Fruit fly (Drosophila melanogaster) whole organism, prepupa: ENCODE results near the gene PolD2.

Experiments
- Blimp-1 ChIP-seq: fragments of 200-800 bp; sonication (Bioruptor generic); optimal IDR thresholded peaks from 3 replicates; lab custom pipeline; 2017; ENCODE audit warnings: missing biosample characterization, missing genetic modification characterization, mild to moderate bottlenecking, moderate library complexity, missing genetic modification reagents
- CG10631 ChIP-seq: fragments of 200-800 bp; sonication (Bioruptor generic); optimal IDR thresholded peaks from 2 replicates; lab custom pipeline; 2016; ENCODE audit warnings: missing biosample characterization, missing genetic modification characterization
- CG10669 ChIP-seq: fragments of 200-800 bp; sonication (Bioruptor generic); optimal IDR thresholded peaks from 3 replicates; lab custom pipeline; 2018; ENCODE audit warnings: missing biosample characterization, mild to moderate bottlenecking, missing genetic modification characterization, moderate library complexity
- CG11294 ChIP-seq: fragments of 200-800 bp; sonication (Bioruptor generic); IDR thresholded peaks from 2 replicates; pipeline ENCODE4 v1.3.6; 2022; ENCODE audit warnings: missing biosample characterization, missing genetic modification characterization
- CG11762 ChIP-seq: fragments of 200-800 bp; sonication (Bioruptor generic); optimal IDR thresholded peaks from 3 replicates; lab custom pipeline; 2016; ENCODE audit warnings: missing biosample characterization, missing genetic modification characterization; ENCODE audit not compliant: insufficient read depth
- CG11902 ChIP-seq: fragments of 200-800 bp; sonication (Bioruptor generic); optimal IDR thresholded peaks from 3 replicates; lab custom pipeline; 2016; ENCODE audit warnings: missing biosample characterization, missing genetic modification characterization
- CG15336 ChIP-seq: fragments of 200-800 bp; sonication (Bioruptor generic); IDR thresholded peaks from 2 replicates; pipeline ENCODE4 v1.3.6; 2022; ENCODE audit warnings: missing biosample characterization, missing genetic modification characterization
- CG1621 ChIP-seq: fragments of 200-800 bp; sonication (Bioruptor generic); optimal IDR thresholded peaks from 3 replicates; lab custom pipeline; 2018; ENCODE audit warnings: missing biosample characterization, mild to moderate bottlenecking, missing genetic modification characterization
- CG3032 ChIP-seq: fragments of 200-800 bp; optimal IDR thresholded peaks from 2 replicates; lab custom pipeline; 2019; ENCODE audit warnings: missing biosample characterization, mild to moderate bottlenecking, missing genetic modification characterization, moderate library complexity
- CG31627 ChIP-seq: fragments of 200-800 bp; sonication (Bioruptor generic); optimal IDR thresholded peaks from 3 replicates; lab custom pipeline; 2016; ENCODE audit warnings: missing biosample characterization, missing genetic modification characterization
- CG34406 ChIP-seq: fragments of 200-800 bp; sonication (Bioruptor generic); optimal IDR thresholded peaks from 3 replicates; lab custom pipeline; 2016; ENCODE audit warnings: missing biosample characterization, missing genetic modification characterization
- CG6163 ChIP-seq: fragments of 200-800 bp; sonication (Bioruptor generic); IDR thresholded peaks from 3 replicates; pipeline ENCODE4 v1.3.6; 2022; ENCODE audit warnings: missing biosample characterization, missing genetic modification characterization
- CG6276 ChIP-seq: fragments of 200-800 bp; sonication (Bioruptor generic); optimal IDR thresholded peaks from 2 replicates; lab custom pipeline; 2017; ENCODE audit warnings: missing biosample characterization, mild to moderate bottlenecking, missing genetic modification characterization
- CG6792 ChIP-seq: fragments of 200-800 bp; sonication (Bioruptor generic); optimal IDR thresholded peaks from 3 replicates; lab custom pipeline; 2016; ENCODE audit warnings: missing biosample characterization, missing genetic modification characterization
- CG6808 ChIP-seq: fragments of 200-800 bp; sonication (Bioruptor generic); optimal IDR thresholded peaks from 3 replicates; lab custom pipeline; 2017; ENCODE audit warnings: missing biosample characterization, missing genetic modification characterization, mild to moderate bottlenecking, moderate library complexity, missing genetic modification reagents
- CG6854 ChIP-seq: fragments of 200-800 bp; sonication (Bioruptor generic); optimal IDR thresholded peaks from 2 replicates; lab custom pipeline; 2017; ENCODE audit warnings: missing biosample characterization, mild to moderate bottlenecking, missing genetic modification characterization
- CG7368 ChIP-seq: fragments of 200-800 bp; sonication (Bioruptor generic); optimal IDR thresholded peaks from 3 replicates; lab custom pipeline; 2016; ENCODE audit warnings: missing biosample characterization, missing genetic modification characterization
- CG8632 ChIP-seq: fragments of 200-800 bp; sonication (Bioruptor generic); optimal IDR thresholded peaks from 3 replicates; lab custom pipeline; 2016; ENCODE audit warnings: missing biosample characterization, missing genetic modification characterization
- Eip75B ChIP-seq: fragments of 200-800 bp; sonication (Bioruptor generic); optimal IDR thresholded peaks from 3 replicates; lab custom pipeline; 2016; ENCODE audit warnings: missing biosample characterization, missing genetic modification characterization
- Eip78C ChIP-seq: fragments of 200-800 bp; sonication (Bioruptor generic); peaks from one replicate; lab custom pipeline; 2016; ENCODE audit warnings: missing biosample characterization, missing genetic modification characterization
- Eip93F ChIP-seq: fragments of 200-800 bp; sonication (Bioruptor generic); optimal IDR thresholded peaks from 2 replicates; lab custom pipeline; 2016; ENCODE audit warnings: missing biosample characterization, mild to moderate bottlenecking, missing genetic modification characterization
- Ets96B ChIP-seq: fragments of 200-800 bp; optimal IDR thresholded peaks from 2 replicates; lab custom pipeline; 2019; ENCODE audit warnings: missing biosample characterization, mild to moderate bottlenecking, missing genetic modification characterization, moderate library complexity
- Gug ChIP-seq: fragments of 200-800 bp; sonication (Bioruptor generic); IDR thresholded peaks from 2 replicates; pipeline ENCODE4 v1.3.6; 2022; ENCODE audit warnings: missing biosample characterization, missing genetic modification characterization
- Hr4 ChIP-seq: fragments of 200-800 bp; sonication (Bioruptor generic); optimal IDR thresholded peaks from 3 replicates; lab custom pipeline; 2016; ENCODE audit warnings: missing biosample characterization, missing genetic modification characterization
- Lpt ChIP-seq: fragments of 200-800 bp; sonication (Bioruptor generic); optimal IDR thresholded peaks from 3 replicates; lab custom pipeline; 2016; ENCODE audit warnings: missing biosample characterization, missing genetic modification characterization
- Met ChIP-seq: fragments of 200-800 bp; sonication (Bioruptor generic); optimal IDR thresholded peaks from 3 replicates; lab custom pipeline; 2016; ENCODE audit warnings: missing biosample characterization, missing genetic modification characterization
- OdsH ChIP-seq: fragments of 200-800 bp; sonication (Bioruptor generic); optimal IDR thresholded peaks from 3 replicates; lab custom pipeline; 2016; ENCODE audit warnings: missing biosample characterization, missing genetic modification characterization
- Smox ChIP-seq: fragments of 200-800 bp; sonication (Bioruptor generic); optimal IDR thresholded peaks from 3 replicates; lab custom pipeline; 2016; ENCODE audit warnings: missing biosample characterization, missing genetic modification characterization
- Sox14 ChIP-seq: fragments of 200-800 bp; sonication (Bioruptor generic); optimal IDR thresholded peaks from 3 replicates; lab custom pipeline; 2016; ENCODE audit warnings: missing biosample characterization, missing genetic modification characterization
- Sox15 ChIP-seq: fragments of 200-800 bp; sonication (Bioruptor generic); optimal IDR thresholded peaks from 3 replicates; lab custom pipeline; 2016; ENCODE audit warnings: missing biosample characterization, missing genetic modification characterization
- achi ChIP-seq: fragments of 200-800 bp; sonication (Bioruptor generic); optimal IDR thresholded peaks from 3 replicates; lab custom pipeline; 2016; ENCODE audit warnings: missing biosample characterization, missing genetic modification characterization
- acj6 ChIP-seq: fragments of 200-800 bp; sonication (Bioruptor generic); optimal IDR thresholded peaks from 3 replicates; lab custom pipeline; 2016; ENCODE audit warnings: missing biosample characterization, missing genetic modification characterization
- cyc ChIP-seq: fragments of 200-800 bp; sonication (Bioruptor generic); optimal IDR thresholded peaks from 3 replicates; lab custom pipeline; 2016; ENCODE audit warnings: missing biosample characterization, missing genetic modification characterization
- dsx ChIP-seq: fragments of 200-800 bp; optimal IDR thresholded peaks from 3 replicates; lab custom pipeline; 2019; ENCODE audit warnings: missing biosample characterization, mild to moderate bottlenecking, missing genetic modification characterization, moderate library complexity; ENCODE audit not compliant: poor library complexity, severe bottlenecking
- eg ChIP-seq: fragments of 200-800 bp; sonication (Bioruptor generic); IDR thresholded peaks from 3 replicates; pipeline ENCODE4 v1.3.6; 2022; ENCODE audit warnings: missing biosample characterization, missing genetic modification characterization
- esn ChIP-seq: fragments of 200-800 bp; sonication (Bioruptor generic); optimal IDR thresholded peaks from 2 replicates; lab custom pipeline; 2016; ENCODE audit warnings: missing biosample characterization, mild to moderate bottlenecking, missing genetic modification characterization, moderate library complexity
- fd59A ChIP-seq: fragments of 200-800 bp; sonication (Bioruptor generic); optimal IDR thresholded peaks from 2 replicates; lab custom pipeline; 2017; ENCODE audit warnings: missing biosample characterization, mild to moderate bottlenecking, missing genetic modification characterization, missing genetic modification reagents
- fd85E ChIP-seq: fragments of 200-800 bp; sonication (Bioruptor generic); optimal IDR thresholded peaks from 3 replicates; lab custom pipeline; 2016; ENCODE audit warnings: missing biosample characterization, missing genetic modification characterization
- lz ChIP-seq: fragments of 200-800 bp; sonication (Bioruptor generic); optimal IDR thresholded peaks from 3 replicates; lab custom pipeline; 2016; ENCODE audit warnings: missing biosample characterization, missing genetic modification characterization
- net ChIP-seq: fragments of 200-800 bp; sonication (Bioruptor generic); optimal IDR thresholded peaks from 3 replicates; lab custom pipeline; 2016; ENCODE audit warnings: missing biosample characterization, missing genetic modification characterization
- salr ChIP-seq, 2 experiments: fragments of 200-800 bp; sonication (Bioruptor generic); optimal IDR thresholded peaks; 3 replicates each; lab custom pipeline; 2016 to 2018; ENCODE audit warnings: missing biosample characterization in 2 of 2, missing genetic modification characterization in 2 of 2, mild to moderate bottlenecking in 1 of 2
- ss ChIP-seq, 2 experiments: fragments of 200-800 bp; sonication (Bioruptor generic); optimal IDR thresholded peaks; 2 replicates in 1 of 2; 3 replicates in 1 of 2; lab custom pipeline; 2017 to 2018; ENCODE audit warnings: mild to moderate bottlenecking in 2 of 2, missing biosample characterization in 2 of 2, missing genetic modification characterization in 2 of 2, moderate library complexity in 1 of 2
- svp ChIP-seq: fragments of 200-800 bp; sonication (Bioruptor generic); peaks from one replicate; lab custom pipeline; 2016; ENCODE audit warnings: missing biosample characterization, missing genetic modification characterization
- topi ChIP-seq: fragments of 200-800 bp; sonication (Bioruptor generic); optimal IDR thresholded peaks from 3 replicates; lab custom pipeline; 2016; ENCODE audit warnings: missing biosample characterization, missing genetic modification characterization
- vri ChIP-seq: fragments of 200-800 bp; sonication (Bioruptor generic); optimal IDR thresholded peaks from 3 replicates; lab custom pipeline; 2016; ENCODE audit warnings: missing biosample characterization, mild to moderate bottlenecking, missing genetic modification characterization

The PolD2 gene

dm6 chr3L:1740129-1740975 is 35.1 kb upstream of the PolD2 start (continued):
- no peak for TF ChIP-seq vri (GFP tag; lab: Kevin White, UChicago)
- peak; percentile 70 for TF ChIP-seq CG6163 (GFP tag; lab: Robert Waterston, UW)
- no peak for TF ChIP-seq fd85E (GFP tag; lab: Kevin White, UChicago)
- TF ChIP-seq Hr4: peak; percentile 64
- peak; percentile 33 for TF ChIP-seq Lpt (GFP tag; lab: Kevin White, UChicago)
- TF ChIP-seq svp (GFP tag; lab: Kevin White, UChicago): peak; percentile 70
- TF ChIP-seq CG10669 (GFP tag; lab: Kevin White, UChicago): no peak
- TF ChIP-seq Ets96B (tag; lab: Kevin White, UChicago): no peak
- no peak for TF ChIP-seq ss (GFP tag; optimal IDR thresholded peaks at IDR 0.05; lab: Kevin White, UChicago)
- TF ChIP-seq salr (GFP tag; optimal IDR thresholded peaks at IDR 0.05; lab: Kevin White, UChicago): peak in 1 of 2 experiments; percentile 28
- TF ChIP-seq cyc (GFP tag; lab: Kevin White, UChicago): no peak
- TF ChIP-seq dsx (GFP tag; lab: Kevin White, UChicago): no peak
- peak; percentile 49; the same call in 1 of the 2 replicates for TF ChIP-seq CG15336 (GFP tag; lab: Robert Waterston, UW)
- peak; percentile 56; the same call in 1 of the 2 replicates for TF ChIP-seq CG11294 (GFP tag; lab: Robert Waterston, UW)
- peak; percentile 35 for TF ChIP-seq Eip75B (GFP tag; lab: Kevin White, UChicago)
- no peak for TF ChIP-seq CG6276
- TF ChIP-seq CG7368: no peak
- TF ChIP-seq lz (GFP tag; lab: Kevin White, UChicago): peak; percentile 75
- peak; percentile 36 for TF ChIP-seq topi
- peak; percentile 53 for TF ChIP-seq net
- TF ChIP-seq Sox15 (GFP tag; lab: Kevin White, UChicago): peak; percentile 57
- peak; percentile 44 for TF ChIP-seq CG6792 (GFP tag; lab: Kevin White, UChicago)
- TF ChIP-seq Met (GFP tag; lab: Kevin White, UChicago): peak; percentile 65
- peak; percentile 45 for TF ChIP-seq acj6 (GFP tag; lab: Kevin White, UChicago)
- peak; percentile 33 for TF ChIP-seq CG34406 (GFP tag; lab: Kevin White, UChicago)

dm6 chr3L:1741107-1741506 is 34.3 kb upstream of the PolD2 start:
- TF ChIP-seq CG6163 (GFP tag; lab: Robert Waterston, UW): no peak
- TF ChIP-seq CG10631 (GFP tag; lab: Kevin White, UChicago): peak; percentile 23
- no peak for TF ChIP-seq CG8632
- peak; percentile 65 for TF ChIP-seq Eip78C (GFP tag; lab: Kevin White, UChicago)
- peak; percentile 5 for TF ChIP-seq Sox14
- no peak for TF ChIP-seq CG7368
- TF ChIP-seq salr (GFP tag; optimal IDR thresholded peaks at IDR 0.05; lab: Kevin White, UChicago): peak in 1 of 2 experiments; percentile 21
- no peak; the same call in 2 of the 3 replicates for TF ChIP-seq eg (GFP tag; lab: Robert Waterston, UW)
- no peak for TF ChIP-seq CG1621 (tag; lab: Kevin White, UChicago)
- TF ChIP-seq OdsH (GFP tag; lab: Kevin White, UChicago): peak; percentile 38
- TF ChIP-seq lz (GFP tag; lab: Kevin White, UChicago): peak; percentile 22
- no peak for TF ChIP-seq CG6854 (GFP tag; lab: Kevin White, UChicago)
- peak; percentile 7 for TF ChIP-seq achi (GFP tag; lab: Kevin White, UChicago)
- no peak for TF ChIP-seq vri (GFP tag; lab: Kevin White, UChicago)
- peak; percentile 30 for TF ChIP-seq Met (GFP tag; lab: Kevin White, UChicago)
- TF ChIP-seq net: peak; percentile 40
- TF ChIP-seq CG3032 (tag; lab: Kevin White, UChicago): no peak
- peak; percentile 35 for TF ChIP-seq Smox (GFP tag; lab: Kevin White, UChicago)
- peak; percentile 49 for TF ChIP-seq topi
- TF ChIP-seq Gug: no peak
- TF ChIP-seq CG6808 (GFP tag; lab: Kevin White, UChicago): no peak
- TF ChIP-seq Eip93F (GFP tag; lab: Kevin White, UChicago): no peak
- TF ChIP-seq CG11294 (GFP tag; lab: Robert Waterston, UW): peak; percentile 45
- TF ChIP-seq CG11902 (GFP tag; lab: Kevin White, UChicago): no peak
- no peak for TF ChIP-seq CG11762 (GFP tag; lab: Kevin White, UChicago)
- no peak for TF ChIP-seq Ets96B (tag; lab: Kevin White, UChicago)
- peak; percentile 60 for TF ChIP-seq CG31627 (GFP tag; lab: Kevin White, UChicago)
- TF ChIP-seq Hr4: peak; percentile 48
- no peak for TF ChIP-seq CG6276
- no peak for TF ChIP-seq Lpt (GFP tag; lab: Kevin White, UChicago)
- peak; percentile 41 for TF ChIP-seq esn (GFP tag; lab: Kevin White, UChicago)
- peak in 1 of 2 experiments; percentile 9 for TF ChIP-seq ss (GFP tag; optimal IDR thresholded peaks at IDR 0.05; lab: Kevin White, UChicago)
- TF ChIP-seq Sox15 (GFP tag; lab: Kevin White, UChicago): peak; percentile 15
- no peak for TF ChIP-seq Blimp-1
- no peak for TF ChIP-seq fd59A (GFP tag; lab: Kevin White, UChicago)
- TF ChIP-seq acj6 (GFP tag; lab: Kevin White, UChicago): peak; percentile 18
